Worm (Caenorhabditis elegans) whole organism, mixed stage, embryonic: Measurements from ENCODE around the gene his-35.

Source experiments
- ceh-83 ChIP-seq: fragments of 200-800 bp; sonication (Bioruptor generic); optimal IDR thresholded peaks from 2 replicates; lab custom pipeline; 2018; ENCODE audit warnings: mild to moderate bottlenecking, missing genetic modification characterization, missing compliant biosample characterization
- ces-1 ChIP-seq: fragments of 150-350 bp; optimal IDR thresholded peaks from 2 replicates; lab custom pipeline; 2014; ENCODE audit warnings: missing biosample characterization, missing genetic modification reagents, missing genetic modification characterization
- cnd-1 ChIP-seq: fragments of 200-800 bp; sonication (Bioruptor generic); optimal IDR thresholded peaks from 2 replicates; lab custom pipeline; 2018; ENCODE audit warnings: mild to moderate bottlenecking, missing genetic modification characterization, missing compliant biosample characterization
- lin-13 ChIP-seq: fragments of 150-350 bp; optimal IDR thresholded peaks from 2 replicates; lab custom pipeline; 2014; ENCODE audit warnings: missing biosample characterization, missing genetic modification characterization
- lin-32 ChIP-seq: fragments of 200-800 bp; sonication (Bioruptor generic); optimal IDR thresholded peaks from 2 replicates; lab custom pipeline; 2018; ENCODE audit warnings: mild to moderate bottlenecking, missing genetic modification characterization, missing compliant biosample characterization
- nhr-237 ChIP-seq: fragments of 150-350 bp; optimal IDR thresholded peaks from 2 replicates; lab custom pipeline; 2014; ENCODE audit warnings: missing biosample characterization, missing genetic modification characterization
- nhr-76 ChIP-seq: sonication (generic microtip); optimal IDR thresholded peaks from 2 replicates; lab custom pipeline; 2017; ENCODE audit warnings: missing biosample characterization, missing genetic modification characterization
- sem-2 ChIP-seq: fragments of 200-800 bp; sonication (Bioruptor generic); optimal IDR thresholded peaks from 2 replicates; lab custom pipeline; 2018; ENCODE audit warnings: mild to moderate bottlenecking, missing genetic modification characterization, missing compliant biosample characterization
- snpc-4 ChIP-seq: fragments of 150-350 bp; optimal IDR thresholded peaks from 2 replicates; lab custom pipeline; 2014; ENCODE audit warnings: missing biosample characterization, missing genetic modification characterization
- unc-62 ChIP-seq: fragments of 150-350 bp; optimal IDR thresholded peaks from 2 replicates; lab custom pipeline; 2014; ENCODE audit warnings: missing biosample characterization, missing genetic modification reagents, missing genetic modification characterization

ce11 chrV:9571056-9571455, 26.0 kb upstream of the his-35 start:
- TF ChIP-seq lin-32 (GFP tag; lab: Kevin White, UChicago) = no peak
- no peak for TF ChIP-seq sem-2 (GFP tag; lab: Kevin White, UChicago)
- no peak for TF ChIP-seq ceh-83 (GFP tag; lab: Kevin White, UChicago)
- TF ChIP-seq lin-13 = no peak
- no peak for TF ChIP-seq nhr-76 (tag; lab: Kevin White, UChicago)
- no peak for TF ChIP-seq nhr-237
- no peak for TF ChIP-seq ces-1 (GFP tag; lab: Kevin White, UChicago)
- no peak for TF ChIP-seq cnd-1 (tag; lab: Kevin White, UChicago)
- TF ChIP-seq snpc-4 (tag; lab: Kevin White, UChicago) = no peak
- TF ChIP-seq unc-62 (GFP tag; lab: Kevin White, UChicago) = no peak
